Worm (Caenorhabditis elegans) whole organism, L2 larva: ENCODE results near the gene T07F12.1.

ENCODE experiments used
- aly-2 ChIP-seq: fragments of 150-350 bp; optimal IDR thresholded peaks from 2 replicates; lab custom pipeline; 2014; ENCODE audit warnings: missing biosample characterization, missing genetic modification characterization
- dmd-4 ChIP-seq: sonication (generic microtip); optimal IDR thresholded peaks from 2 replicates; lab custom pipeline; 2017; ENCODE audit warnings: missing biosample characterization, missing genetic modification characterization
- elt-3 ChIP-seq: sonication (generic microtip); optimal IDR thresholded peaks from 2 replicates; lab custom pipeline; 2017; ENCODE audit warnings: missing biosample characterization, missing genetic modification characterization
- mbf-1 ChIP-seq: sonication (generic microtip); optimal IDR thresholded peaks from 2 replicates; lab custom pipeline; 2017; ENCODE audit warnings: missing biosample characterization, missing genetic modification characterization
- nhr-6 ChIP-seq: fragments of 150-350 bp; optimal IDR thresholded peaks from 2 replicates; lab custom pipeline; 2014; ENCODE audit warnings: missing biosample characterization, missing genetic modification characterization
- skn-1 ChIP-seq: sonication (generic microtip); optimal IDR thresholded peaks from 2 replicates; lab custom pipeline; 2017; ENCODE audit warnings: missing biosample characterization, missing genetic modification characterization
- snpc-4 ChIP-seq: fragments of 150-350 bp; optimal IDR thresholded peaks from 2 replicates; lab custom pipeline; 2014; ENCODE audit warnings: missing biosample characterization, missing genetic modification characterization
- zag-1 ChIP-seq: fragments of 150-350 bp; optimal IDR thresholded peaks from 2 replicates; lab custom pipeline; 2014; ENCODE audit warnings: missing biosample characterization, missing genetic modification characterization
- ztf-11 ChIP-seq: sonication (generic microtip); optimal IDR thresholded peaks from 2 replicates; lab custom pipeline; 2017; ENCODE audit warnings: missing biosample characterization, missing genetic modification characterization

DNA sequence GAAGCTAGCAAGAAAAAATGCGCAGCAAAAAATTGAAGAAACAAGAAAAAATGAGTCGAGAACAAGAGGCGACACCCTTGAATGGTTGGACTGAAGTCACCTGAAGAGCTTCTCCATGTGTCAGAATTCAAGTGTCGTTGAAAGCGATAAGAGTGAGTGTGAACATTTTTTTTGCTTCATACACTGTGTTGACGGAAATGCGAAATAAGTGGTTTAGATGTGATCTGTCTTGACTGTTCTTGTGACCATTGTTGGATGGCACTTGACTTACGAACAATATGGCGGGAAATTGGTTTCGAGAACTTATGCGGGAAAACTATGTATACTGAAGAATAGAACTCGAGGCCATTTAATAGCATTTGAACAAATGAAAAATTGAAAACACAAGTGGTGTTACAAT, 13.9 kb upstream of the T07F12.1 start:
- no peak for TF ChIP-seq elt-3 (tag; lab: Kevin White, UChicago)
- no peak for TF ChIP-seq dmd-4
- no peak for TF ChIP-seq nhr-6 (tag; lab: Kevin White, UChicago)
- no peak for TF ChIP-seq mbf-1 (tag; lab: Kevin White, UChicago)
- TF ChIP-seq ztf-11 (tag; lab: Kevin White, UChicago): no peak
- TF ChIP-seq snpc-4 (tag; lab: Kevin White, UChicago): no peak
- no peak for TF ChIP-seq zag-1
- no peak for TF ChIP-seq aly-2 (tag; lab: Kevin White, UChicago)
- no peak for TF ChIP-seq skn-1 (tag; lab: Kevin White, UChicago)
